Worm (Caenorhabditis elegans) whole organism, L4/young adult: Measurements from ENCODE around the gene Y42G9A.2.
A peak's percentile ranks its signal among the peaks of the same experiment; 100 is the strongest.

ENCODE experiments used
- W03F9.2 ChIP-seq: fragments of 150-350 bp; optimal IDR thresholded peaks from 2 replicates; lab custom pipeline; 2014; ENCODE audit warnings: missing biosample characterization, missing genetic modification characterization
- dao-5 ChIP-seq: sonication (generic microtip); optimal IDR thresholded peaks from 2 replicates; lab custom pipeline; 2016; ENCODE audit warnings: missing genotype, missing genetic modification characterization, moderate library complexity, missing compliant biosample characterization
- him-1 ChIP-seq: sonication (generic microtip); optimal IDR thresholded peaks from 2 replicates; lab custom pipeline; 2016; ENCODE audit warnings: missing genotype, missing genetic modification reagents, missing genetic modification characterization, missing compliant biosample characterization

Y42G9A.2 gene

ce11 chrIII:6138457-6138856, 9.5 kb upstream of the Y42G9A.2 start:
- no peak for TF ChIP-seq him-1 (tag; lab: Kevin White, UChicago)
- TF ChIP-seq dao-5 = no peak
- TF ChIP-seq W03F9.2 (tag; lab: Kevin White, UChicago) = no peak

- TF ChIP-seq W03F9.2 (tag; lab: Kevin White, UChicago) (no peak), him-1 (tag; lab: Kevin White, UChicago) (no peak), dao-5 (no peak)
Measured at ce11 chrIII:6139328-6139727, 8.7 kb upstream of the Y42G9A.2 start.

- TF ChIP-seq dao-5 = no peak
- peak; percentile 65 for TF ChIP-seq him-1 (tag; lab: Kevin White, UChicago)
- peak; percentile 12 for TF ChIP-seq W03F9.2 (tag; lab: Kevin White, UChicago)
Measured at ce11 chrIII:6139932-6140612, 7.9 kb upstream of the Y42G9A.2 start.

ce11 chrIII:6140818-6141217, 7.2 kb upstream of the Y42G9A.2 start:
- no peak for TF ChIP-seq him-1 (tag; lab: Kevin White, UChicago)
- TF ChIP-seq dao-5 = no peak
- TF ChIP-seq W03F9.2 (tag; lab: Kevin White, UChicago) = no peak

- TF ChIP-seq dao-5 = no peak
- no peak for TF ChIP-seq W03F9.2 (tag; lab: Kevin White, UChicago)
- peak; percentile 10 for TF ChIP-seq him-1 (tag; lab: Kevin White, UChicago)
Measured at ce11 chrIII:6141532-6141931, 6.5 kb upstream of the Y42G9A.2 start.

ce11 chrIII:6144390-6144962, 3.5 kb upstream of the Y42G9A.2 start:
- TF ChIP-seq dao-5 (no peak), W03F9.2 (tag; lab: Kevin White, UChicago) (no peak), him-1 (tag; lab: Kevin White, UChicago) (no peak)

- no peak for TF ChIP-seq dao-5
- TF ChIP-seq him-1 (tag; lab: Kevin White, UChicago) = no peak
- TF ChIP-seq W03F9.2 (tag; lab: Kevin White, UChicago) = no peak
Measured at ce11 chrIII:6145309-6145708, 2.7 kb upstream of the Y42G9A.2 start.

- TF ChIP-seq W03F9.2 (tag; lab: Kevin White, UChicago) = no peak
- TF ChIP-seq dao-5 = no peak
- no peak for TF ChIP-seq him-1 (tag; lab: Kevin White, UChicago)
Measured at ce11 chrIII:6145896-6146295, 2.1 kb upstream of the Y42G9A.2 start, which contains the start of gene Y42G9A.3. Y42G9A.3 (plus strand) TSS chrIII:6146258.

- TF ChIP-seq him-1 (tag; lab: Kevin White, UChicago) = no peak
- no peak for TF ChIP-seq dao-5
- TF ChIP-seq W03F9.2 (tag; lab: Kevin White, UChicago) = no peak
Measured at ce11 chrIII:6146797-6147196, 1.2 kb upstream of the Y42G9A.2 start.

- no peak for TF ChIP-seq W03F9.2 (tag; lab: Kevin White, UChicago)
- no peak for TF ChIP-seq dao-5
- TF ChIP-seq him-1 (tag; lab: Kevin White, UChicago) = no peak
Measured at ce11 chrIII:6148684-6149083, 698 bp downstream of the Y42G9A.2 start.

- TF ChIP-seq W03F9.2 (tag; lab: Kevin White, UChicago) (peak; percentile 27), dao-5 (no peak)
Measured at ce11 chrIII:6149467-6150072, 1.6 kb downstream of the Y42G9A.2 start, which contains the start of the genes wht-7 and Y42G9A.1. wht-7 (minus strand) TSS chrIII:6149597. Y42G9A.1 (plus strand) TSS chrIII:6149961.

ce11 chrIII:6154586-6154985, 6.6 kb downstream of the Y42G9A.2 start:
- no peak for TF ChIP-seq him-1 (tag; lab: Kevin White, UChicago)
- no peak for TF ChIP-seq W03F9.2 (tag; lab: Kevin White, UChicago)
- no peak for TF ChIP-seq dao-5

ce11 chrIII:6155787-6156186, 7.8 kb downstream of the Y42G9A.2 start:
- no peak for TF ChIP-seq W03F9.2 (tag; lab: Kevin White, UChicago)
- no peak for TF ChIP-seq dao-5
- TF ChIP-seq him-1 (tag; lab: Kevin White, UChicago) = no peak

ce11 chrIII:6157708-6158321, 9.8 kb downstream of the Y42G9A.2 start, which contains the start of gene anmt-2:
anmt-2 (minus strand) TSS chrIII:6157758.
- TF ChIP-seq W03F9.2 (tag; lab: Kevin White, UChicago) = no peak
- TF ChIP-seq dao-5 = no peak
- no peak for TF ChIP-seq him-1 (tag; lab: Kevin White, UChicago)
